Fruit fly (Drosophila melanogaster) whole organism, wandering third instar larva: ENCODE data around the gene Roc1a.

Experiments
- Abd-B ChIP-seq: fragments of >200 bp; optimal IDR thresholded peaks from 2 replicates; lab custom pipeline; 2017; ENCODE audit warnings: missing biosample characterization, missing genetic modification characterization
- Dfd ChIP-seq: fragments of >200 bp; optimal IDR thresholded peaks from 2 replicates; lab custom pipeline; 2017; ENCODE audit warnings: missing biosample characterization, missing genetic modification characterization
- GATAd ChIP-seq: sonication (Bioruptor generic); optimal IDR thresholded peaks from 2 replicates; lab custom pipeline; 2016; ENCODE audit warnings: missing biosample characterization, missing genetic modification characterization
- Hnf4 ChIP-seq: fragments of 200-800 bp; sonication (Bioruptor generic); optimal IDR thresholded peaks from 2 replicates; lab custom pipeline; 2016; ENCODE audit warnings: missing biosample characterization, mild to moderate bottlenecking, missing genetic modification characterization
- Hr78 ChIP-seq: fragments of >200 bp; optimal IDR thresholded peaks from 2 replicates; lab custom pipeline; 2017; ENCODE audit warnings: missing biosample characterization, missing genetic modification characterization
- Myc ChIP-seq: fragments of >200 bp; optimal IDR thresholded peaks from 2 replicates; lab custom pipeline; 2017
- N ChIP-seq: fragments of >200 bp; optimal IDR thresholded peaks from 2 replicates; lab custom pipeline; 2018; ENCODE audit warnings: missing biosample characterization, missing external identifiers, missing genetic modification characterization
- OdsH ChIP-seq: fragments of 200-800 bp; sonication (Bioruptor generic); optimal IDR thresholded peaks from 2 replicates; lab custom pipeline; 2016; ENCODE audit warnings: missing biosample characterization, mild to moderate bottlenecking, missing genetic modification characterization
- dsf ChIP-seq: sonication (Bioruptor generic); optimal IDR thresholded peaks from 2 replicates; lab custom pipeline; 2016; ENCODE audit warnings: missing biosample characterization, missing genetic modification characterization, borderline replicate concordance
- foxo ChIP-seq, 2 experiments: fragments of 200-800 bp; sonication (Bioruptor generic); optimal IDR thresholded peaks; 2 replicates in 1 of 2; 3 replicates in 1 of 2; lab custom pipeline; 2016 to 2017; ENCODE audit warnings: missing biosample characterization in 2 of 2, missing genetic modification characterization in 2 of 2
- lola ChIP-seq: fragments of >200 bp; optimal IDR thresholded peaks from 2 replicates; lab custom pipeline; 2017; ENCODE audit warnings: missing biosample characterization, missing genetic modification characterization
- psq ChIP-seq: fragments of 200-800 bp; sonication (Bioruptor generic); optimal IDR thresholded peaks from 3 replicates; lab custom pipeline; 2017; ENCODE audit warnings: missing biosample characterization, mild to moderate bottlenecking, missing genetic modification characterization, moderate library complexity

DNA sequence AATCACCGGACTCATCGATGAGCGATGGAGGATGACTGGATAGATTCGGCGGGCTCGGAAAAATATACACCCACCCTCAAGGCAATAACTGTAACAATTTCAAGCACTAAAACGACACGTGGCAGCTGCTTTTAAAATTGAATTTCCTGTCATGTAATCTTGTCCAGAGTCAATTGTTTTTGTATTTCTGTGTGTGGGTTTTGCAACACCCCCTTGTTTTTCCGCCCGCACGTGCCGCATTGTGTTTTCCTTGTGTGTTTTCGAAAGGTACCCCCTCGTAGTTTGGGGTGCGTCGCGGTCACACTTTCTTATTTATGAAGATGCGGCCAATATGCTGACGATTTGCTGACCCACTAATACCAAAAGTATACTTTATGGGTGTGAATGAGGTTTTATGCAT, 45.1 kb upstream of the Roc1a start:
- TF ChIP-seq Hnf4 (GFP tag; lab: Kevin White, UChicago) (no peak), foxo (GFP tag; optimal IDR thresholded peaks at IDR 0.05; lab: Kevin White, UChicago) (no peak), dsf (GFP tag; lab: Kevin White, UChicago) (no peak), Dfd (no peak), GATAd (GFP tag; lab: Kevin White, UChicago) (no peak), Abd-B (no peak), Hr78 (GFP tag; lab: Kevin White, UChicago) (no peak), N (GFP tag; lab: Kevin White, UChicago) (no peak), OdsH (no peak), psq (GFP tag; lab: Kevin White, UChicago) (no peak), Myc (lab: Kevin White, UChicago) (no peak), lola (GFP tag; lab: Kevin White, UChicago) (no peak)
